Worm (Caenorhabditis elegans) whole organism, young adult: ENCODE measurements around the gene F21D5.3.

Source experiments
- D2030.7 ChIP-seq: fragments of 200-800 bp; sonication (Bioruptor generic); IDR thresholded peaks from 2 replicates; pipeline ENCODE4 v1.3.6; 2022; ENCODE audit warnings: missing genetic modification reagents, missing genetic modification characterization, missing compliant biosample characterization
- F22D6.2 ChIP-seq: sonication (generic microtip); optimal IDR thresholded peaks from 2 replicates; lab custom pipeline; 2016; ENCODE audit warnings: mild to moderate bottlenecking, missing genetic modification characterization, missing compliant biosample characterization
- F52B5.7 ChIP-seq: sonication (generic microtip); optimal IDR thresholded peaks from 2 replicates; lab custom pipeline; 2016; ENCODE audit warnings: mild to moderate bottlenecking, missing genetic modification characterization, missing compliant biosample characterization
- T07F8.4 ChIP-seq: sonication (generic microtip); optimal IDR thresholded peaks from 2 replicates; lab custom pipeline; 2016; ENCODE audit warnings: mild to moderate bottlenecking, missing genetic modification characterization, moderate library complexity, missing compliant biosample characterization
- Y53G8AR.9 ChIP-seq: fragments of 200-800 bp; sonication (Bioruptor generic); conservative IDR thresholded peaks from 2 replicates; pipeline ENCODE4 v1.3.6; 2022; ENCODE audit warnings: missing genetic modification reagents, missing genetic modification characterization, missing compliant biosample characterization
- Y95B8A.8 ChIP-seq: fragments of 200-800 bp; sonication (Bioruptor generic); IDR thresholded peaks from 2 replicates; pipeline ENCODE4 v1.3.6; 2022; ENCODE audit warnings: missing genetic modification reagents, missing genetic modification characterization, missing compliant biosample characterization
- ZK185.1 ChIP-seq: sonication (generic microtip); optimal IDR thresholded peaks from 2 replicates; lab custom pipeline; 2016; ENCODE audit warnings: mild to moderate bottlenecking, missing genetic modification characterization, missing compliant biosample characterization; ENCODE audit not compliant: poor library complexity, severe bottlenecking
- atf-7 ChIP-seq: sonication (generic microtip); optimal IDR thresholded peaks from 2 replicates; lab custom pipeline; 2017; ENCODE audit warnings: mild to moderate bottlenecking, missing genetic modification characterization, missing compliant biosample characterization
- athp-1 ChIP-seq: sonication (generic microtip); optimal IDR thresholded peaks from 2 replicates; lab custom pipeline; 2017; ENCODE audit warnings: mild to moderate bottlenecking, missing genetic modification characterization, missing compliant biosample characterization
- attf-5 ChIP-seq: fragments of 200-800 bp; sonication (Bioruptor generic); optimal IDR thresholded peaks from 2 replicates; lab custom pipeline; 2018; ENCODE audit warnings: mild to moderate bottlenecking, missing genetic modification characterization, missing compliant biosample characterization
- bed-1 ChIP-seq: fragments of 200-800 bp; sonication (Bioruptor generic); IDR thresholded peaks from 2 replicates; pipeline ENCODE4 v1.3.6; 2022; ENCODE audit warnings: missing genetic modification reagents, missing genetic modification characterization, missing compliant biosample characterization
- ceh-58 ChIP-seq: fragments of 200-800 bp; sonication (Bioruptor generic); IDR thresholded peaks from 2 replicates; pipeline ENCODE4 v1.3.6; 2022; ENCODE audit warnings: missing genetic modification characterization, missing compliant biosample characterization
- ceh-79 ChIP-seq: sonication (generic microtip); optimal IDR thresholded peaks from 2 replicates; lab custom pipeline; 2017; ENCODE audit warnings: mild to moderate bottlenecking, missing genetic modification characterization, missing compliant biosample characterization
- die-1 ChIP-seq: sonication (generic microtip); optimal IDR thresholded peaks from 2 replicates; lab custom pipeline; 2016; ENCODE audit warnings: missing genotype, mild to moderate bottlenecking, missing genetic modification characterization, missing compliant biosample characterization
- dpff-1 ChIP-seq: sonication (generic microtip); optimal IDR thresholded peaks from 2 replicates; lab custom pipeline; 2017; ENCODE audit warnings: mild to moderate bottlenecking, missing genetic modification characterization, missing compliant biosample characterization
- dpl-1 ChIP-seq: fragments of 150-350 bp; optimal IDR thresholded peaks from 2 replicates; lab custom pipeline; 2014; ENCODE audit warnings: missing biosample characterization, missing genetic modification reagents, missing genetic modification characterization
- egl-44 ChIP-seq: fragments of 200-800 bp; sonication (Bioruptor generic); IDR thresholded peaks from 2 replicates; pipeline ENCODE4 v1.3.6; 2022; ENCODE audit warnings: missing genetic modification reagents, missing genetic modification characterization, missing compliant biosample characterization
- ekl-4 ChIP-seq: fragments of 200-800 bp; sonication (Bioruptor generic); IDR thresholded peaks from 2 replicates; pipeline ENCODE4 v1.3.6; 2022; ENCODE audit warnings: missing genetic modification reagents, missing genetic modification characterization, missing compliant biosample characterization
- hmg-1.2 ChIP-seq: fragments of 200-800 bp; sonication (Bioruptor generic); IDR thresholded peaks from 2 replicates; pipeline ENCODE4 v1.3.6; 2022; ENCODE audit warnings: missing genetic modification reagents, missing genetic modification characterization, missing compliant biosample characterization
- hrde-1 ChIP-seq: sonication (generic microtip); optimal IDR thresholded peaks from 2 replicates; lab custom pipeline; 2016; ENCODE audit warnings: missing genetic modification characterization, mild to moderate bottlenecking, missing compliant biosample characterization, moderate library complexity, missing genotype, missing genetic modification reagents, borderline replicate concordance
- hsf-1 ChIP-seq: fragments of 200-800 bp; sonication (Bioruptor generic); IDR thresholded peaks from 2 replicates; pipeline ENCODE4 v1.3.6; 2022; ENCODE audit warnings: missing genetic modification reagents, missing genetic modification characterization, missing compliant biosample characterization
- let-526 ChIP-seq: fragments of 200-800 bp; sonication (Bioruptor generic); IDR thresholded peaks from 2 replicates; pipeline ENCODE4 v1.3.6; 2022; ENCODE audit warnings: missing genetic modification reagents, missing genetic modification characterization, missing compliant biosample characterization
- lin-35 ChIP-seq, 3 experiments: fragments of 150-350 bp in 2 of 3; sonication (generic microtip) in 1 of 3; optimal IDR thresholded peaks; 2 replicates each; lab custom pipeline; 2014 to 2018; ENCODE audit warnings: missing biosample characterization in 3 of 3, missing genetic modification characterization in 3 of 3, missing genetic modification reagents in 3 of 3
- lir-1 ChIP-seq: fragments of 200-800 bp; sonication (Bioruptor generic); conservative IDR thresholded peaks from 2 replicates; pipeline ENCODE4 v1.3.6; 2022; ENCODE audit warnings: missing genetic modification reagents, missing genetic modification characterization, missing compliant biosample characterization
- madf-3 ChIP-seq: fragments of 200-800 bp; sonication (Bioruptor generic); IDR thresholded peaks from 2 replicates; pipeline ENCODE4 v1.3.6; 2022; ENCODE audit warnings: missing genetic modification reagents, missing genetic modification characterization, missing compliant biosample characterization
- madf-6 ChIP-seq: fragments of 200-800 bp; sonication (Bioruptor generic); IDR thresholded peaks from 2 replicates; pipeline ENCODE4 v1.3.6; 2022; ENCODE audit warnings: missing genetic modification reagents, missing genetic modification characterization, missing compliant biosample characterization
- madf-8 ChIP-seq: fragments of 200-800 bp; sonication (Bioruptor generic); conservative IDR thresholded peaks from 2 replicates; pipeline ENCODE4 v1.3.6; 2022; ENCODE audit warnings: missing genetic modification reagents, missing genetic modification characterization, missing compliant biosample characterization
- nfya-1 ChIP-seq: sonication (generic microtip); optimal IDR thresholded peaks from 2 replicates; lab custom pipeline; 2017; ENCODE audit warnings: antibody characterized with exemption, missing compliant biosample characterization, missing genetic modification characterization, borderline replicate concordance; ENCODE audit not compliant: insufficient read depth
- nfyb-1 ChIP-seq: fragments of 200-800 bp; sonication (Bioruptor generic); IDR thresholded peaks from 2 replicates; pipeline ENCODE4 v1.3.6; 2022; ENCODE audit warnings: missing genetic modification reagents, missing genetic modification characterization, missing compliant biosample characterization
- nhr-120 ChIP-seq: fragments of 200-800 bp; sonication (Bioruptor generic); IDR thresholded peaks from 2 replicates; pipeline ENCODE4 v1.3.6; 2022; ENCODE audit warnings: missing genetic modification characterization, missing compliant biosample characterization
- pbrm-1 ChIP-seq: fragments of 200-800 bp; sonication (Bioruptor generic); IDR thresholded peaks from 2 replicates; pipeline ENCODE4 v1.3.6; 2022; ENCODE audit warnings: missing genetic modification reagents, missing genetic modification characterization, missing compliant biosample characterization
- rcor-1 ChIP-seq: fragments of 200-800 bp; sonication (Bioruptor generic); IDR thresholded peaks from 2 replicates; pipeline ENCODE4 v1.3.6; 2022; ENCODE audit warnings: missing genetic modification reagents, missing genetic modification characterization, missing compliant biosample characterization
- sea-2 ChIP-seq: fragments of 200-800 bp; sonication (Bioruptor generic); IDR thresholded peaks from 2 replicates; pipeline ENCODE4 v1.3.6; 2022; ENCODE audit warnings: missing genetic modification characterization, missing compliant biosample characterization
- snpc-1.3 ChIP-seq: sonication (generic microtip); optimal IDR thresholded peaks from 2 replicates; lab custom pipeline; 2017; ENCODE audit warnings: missing genetic modification characterization, mild to moderate bottlenecking, missing compliant biosample characterization, antibody characterized with exemption, moderate library complexity, missing genotype, missing genetic modification reagents; ENCODE audit not compliant: insufficient read depth
- snpc-3.4 ChIP-seq: sonication (generic microtip); optimal IDR thresholded peaks from 2 replicates; lab custom pipeline; 2017; ENCODE audit warnings: missing genetic modification characterization, mild to moderate bottlenecking, missing compliant biosample characterization, antibody characterized with exemption, moderate library complexity, missing genotype, missing genetic modification reagents
- somi-1 ChIP-seq: fragments of 200-800 bp; sonication (Bioruptor generic); optimal IDR thresholded peaks from 2 replicates; lab custom pipeline; 2018; ENCODE audit warnings: mild to moderate bottlenecking, missing genetic modification characterization, missing compliant biosample characterization
- unc-62 ChIP-seq: fragments of 150-350 bp; optimal IDR thresholded peaks from 2 replicates; lab custom pipeline; 2014; ENCODE audit warnings: missing biosample characterization, missing genetic modification reagents, missing genetic modification characterization
- zfh-2 ChIP-seq: fragments of 200-800 bp; sonication (Bioruptor generic); conservative IDR thresholded peaks from 2 replicates; pipeline ENCODE4 v1.3.6; 2022; ENCODE audit warnings: missing genetic modification reagents, missing genetic modification characterization, missing compliant biosample characterization
- zim-3 ChIP-seq: sonication (generic microtip); optimal IDR thresholded peaks from 2 replicates; lab custom pipeline; 2017; ENCODE audit warnings: mild to moderate bottlenecking, missing genetic modification characterization, moderate library complexity, missing compliant biosample characterization
- ztf-18 ChIP-seq: sonication (generic microtip); optimal IDR thresholded peaks from 2 replicates; lab custom pipeline; 2016; ENCODE audit warnings: missing genotype, mild to moderate bottlenecking, missing genetic modification characterization, missing compliant biosample characterization

The F21D5.3 gene

DNA sequence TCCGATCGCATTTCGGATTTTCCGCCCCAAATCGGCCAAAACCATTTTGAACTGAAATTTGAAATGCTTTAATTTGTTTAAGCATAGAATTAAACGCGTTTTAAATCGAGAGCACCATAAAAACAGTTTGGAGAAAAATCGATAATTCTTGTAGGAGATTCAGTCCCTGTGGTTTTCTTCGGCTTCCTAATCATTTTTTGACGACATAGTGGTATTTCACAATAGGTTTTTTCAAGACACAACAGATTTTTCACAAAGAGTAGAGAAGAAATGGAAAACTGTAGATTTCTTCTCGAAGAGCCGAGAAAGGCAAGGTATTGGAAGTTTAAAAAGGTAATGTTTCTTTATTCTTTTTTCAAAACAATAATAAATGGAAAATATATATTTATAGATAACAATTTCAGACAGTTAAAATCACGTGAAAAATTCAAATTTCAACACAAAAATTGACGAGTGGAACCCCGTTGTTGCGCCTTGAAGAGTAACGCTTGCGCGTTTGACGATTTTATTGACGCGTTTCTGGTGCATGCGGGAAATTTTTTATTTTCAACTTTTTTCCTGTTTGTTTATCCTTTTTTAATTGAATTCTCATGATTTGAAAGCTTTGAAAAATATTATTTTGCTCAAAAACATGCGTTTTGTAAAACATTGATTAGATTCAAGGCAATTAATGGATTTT, 13.2 kb downstream of the F21D5.3 start, which contains the start of gene F21D5.7 (continued):
- TF ChIP-seq rcor-1 (GFP tag; lab: Robert Waterston, UW) = peak; percentile 27; the same call in 1 of the 2 replicates
- TF ChIP-seq pbrm-1 (GFP tag; lab: Robert Waterston, UW) = 0 out of 2 replicates have a peak, but pooled peaks have one; percentile 64
- TF ChIP-seq let-526 (GFP tag; lab: Robert Waterston, UW) = no peak
- no peak for TF ChIP-seq somi-1 (GFP tag; lab: Kevin White, UChicago)
- no peak for TF ChIP-seq nhr-120 (GFP tag; lab: Robert Waterston, UW)
- TF ChIP-seq lir-1 (GFP tag; lab: Robert Waterston, UW) = no peak
- TF ChIP-seq hsf-1 (GFP tag; lab: Robert Waterston, UW) = no peak
- no peak for TF ChIP-seq zim-3 (tag; lab: Kevin White, UChicago)
- peak; percentile 52 for TF ChIP-seq hmg-1.2
- peak in 1 of 3 experiments; percentile 78 for TF ChIP-seq lin-35 (GFP tag; optimal IDR thresholded peaks at IDR 0.05; lab: Kevin White, UChicago)
- TF ChIP-seq ceh-79 (tag; lab: Kevin White, UChicago) = no peak
- TF ChIP-seq snpc-3.4 = no peak

ce11 chrIV:8745591-8746302, 15.1 kb downstream of the F21D5.3 start, which contains the start of the genes F20C5.7 and parg-1:
Gene F20C5.7 (minus strand): TSS chrIV:8745691.
Gene parg-1 (plus strand): TSS chrIV:8746252.
- TF ChIP-seq lir-1 (GFP tag; lab: Robert Waterston, UW) = no peak
- TF ChIP-seq Y53G8AR.9 (GFP tag; lab: Robert Waterston, UW) = 0 out of 2 replicates have a peak, but pooled peaks have one; percentile 14
- TF ChIP-seq, all 124 proteins: peak for 1

DNA sequence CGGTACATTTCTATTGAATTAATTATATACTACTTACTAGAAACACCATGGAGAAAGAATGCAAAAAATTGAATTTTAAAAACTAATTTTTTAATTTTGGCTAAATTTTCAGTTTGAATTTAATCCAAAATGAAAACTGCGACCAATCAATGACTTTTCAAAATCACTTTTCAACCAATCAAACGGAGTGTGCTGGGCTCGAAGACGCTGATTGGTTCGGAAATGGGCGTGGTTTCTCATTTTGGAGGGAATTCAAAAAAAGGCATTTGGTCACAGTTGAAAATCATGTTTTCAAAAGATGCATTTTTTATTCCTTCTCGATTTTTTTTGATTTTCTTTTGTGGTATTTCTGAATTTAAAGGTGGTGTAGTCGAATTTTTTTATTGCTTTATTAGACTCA, 18.4 kb downstream of the F21D5.3 start:
- no peak for TF ChIP-seq madf-3 (GFP tag; lab: Robert Waterston, UW)
- TF ChIP-seq nfyb-1 (GFP tag; lab: Robert Waterston, UW) = 0 out of 2 replicates have a peak, but pooled peaks have one; percentile 36

- no peak for TF ChIP-seq attf-5 (GFP tag; lab: Kevin White, UChicago)
- TF ChIP-seq T07F8.4 = no peak
- no peak for TF ChIP-seq nfya-1 (tag; lab: Kevin White, UChicago)
- TF ChIP-seq ceh-58 (GFP tag; lab: Robert Waterston, UW) = no peak
- TF ChIP-seq madf-6 (GFP tag; lab: Robert Waterston, UW) = peak; percentile 57; the same call in 1 of the 2 replicates
- TF ChIP-seq unc-62 (GFP tag; lab: Kevin White, UChicago) = no peak
- no peak for TF ChIP-seq atf-7 (tag; lab: Kevin White, UChicago)
- TF ChIP-seq snpc-1.3 = no peak
- 0 out of 2 replicates have a peak, but pooled peaks have one; percentile 8 for TF ChIP-seq Y95B8A.8 (GFP tag; lab: Robert Waterston, UW)
- TF ChIP-seq athp-1 = peak; percentile 28
- TF ChIP-seq zfh-2 (GFP tag; lab: Robert Waterston, UW) = no peak
- TF ChIP-seq die-1 (tag; lab: Kevin White, UChicago) = no peak
- TF ChIP-seq dpff-1 = no peak
- no peak for TF ChIP-seq dpl-1 (GFP tag; lab: Kevin White, UChicago)
- peak; percentile 57 for TF ChIP-seq ekl-4 (GFP tag; lab: Robert Waterston, UW)
- TF ChIP-seq ZK185.1 = no peak
- TF ChIP-seq hmg-1.2 = 0 out of 2 replicates have a peak, but pooled peaks have one; percentile 21
- no peak for TF ChIP-seq pbrm-1 (GFP tag; lab: Robert Waterston, UW)
- TF ChIP-seq F52B5.7 (tag; lab: Kevin White, UChicago) = no peak
- peak; percentile 11 for TF ChIP-seq ztf-18 (tag; lab: Kevin White, UChicago)
- no peak for TF ChIP-seq madf-8 (GFP tag; lab: Robert Waterston, UW)
- TF ChIP-seq hrde-1 (tag; lab: Kevin White, UChicago) = no peak
- TF ChIP-seq bed-1 (GFP tag; lab: Robert Waterston, UW) = no peak
- no peak for TF ChIP-seq sea-2
- no peak for TF ChIP-seq D2030.7 (GFP tag; lab: Robert Waterston, UW)
- TF ChIP-seq F22D6.2 = no peak
- no peak for TF ChIP-seq egl-44 (GFP tag; lab: Robert Waterston, UW)
Measured at ce11 chrIV:8752492-8752891, 21.9 kb downstream of the F21D5.3 start.
